Worm (Caenorhabditis elegans) whole organism, L2 larva: ENCODE results near the gene F58A6.5.
"Not testable (repeated sequence)": the region's sequence is repeated elsewhere in the genome, so short reads cannot be mapped to it uniquely, and the experiment has no call there.

Experiments used
- C34F6.9 ChIP-seq: fragments of 150-350 bp; optimal IDR thresholded peaks from 2 replicates; lab custom pipeline; 2014; ENCODE audit warnings: missing biosample characterization, missing genetic modification characterization
- F13H6.1 ChIP-seq: sonication (generic microtip); optimal IDR thresholded peaks from 2 replicates; lab custom pipeline; 2016; ENCODE audit warnings: missing genetic modification characterization, missing compliant biosample characterization
- R02D3.7 ChIP-seq: fragments of 150-350 bp; optimal IDR thresholded peaks from 2 replicates; lab custom pipeline; 2014; ENCODE audit warnings: missing biosample characterization, missing genetic modification characterization
- Y55F3AM.14 ChIP-seq: fragments of 200-800 bp; sonication (Bioruptor generic); optimal IDR thresholded peaks from 2 replicates; lab custom pipeline; 2018; ENCODE audit warnings: mild to moderate bottlenecking, missing genetic modification characterization, missing compliant biosample characterization
- ZK546.5 ChIP-seq: sonication (generic microtip); optimal IDR thresholded peaks from 2 replicates; lab custom pipeline; 2017; ENCODE audit warnings: missing biosample characterization, missing genetic modification characterization
- alr-1 ChIP-seq: fragments of 150-350 bp; optimal IDR thresholded peaks from 2 replicates; lab custom pipeline; 2014; ENCODE audit warnings: missing biosample characterization, missing genetic modification characterization
- aly-2 ChIP-seq: fragments of 150-350 bp; optimal IDR thresholded peaks from 2 replicates; lab custom pipeline; 2014; ENCODE audit warnings: missing biosample characterization, missing genetic modification characterization
- ama-1 ChIP-seq: fragments of 150-350 bp; optimal IDR thresholded peaks from 2 replicates; lab custom pipeline; 2018; ENCODE audit warnings: inconsistent platforms
- ceh-82 ChIP-seq: fragments of 150-350 bp; optimal IDR thresholded peaks from 2 replicates; lab custom pipeline; 2014; ENCODE audit warnings: missing biosample characterization, missing genetic modification characterization
- crh-2 ChIP-seq: sonication (generic microtip); optimal IDR thresholded peaks from 2 replicates; lab custom pipeline; 2017; ENCODE audit warnings: missing biosample characterization, missing genetic modification characterization
- dmd-4 ChIP-seq: sonication (generic microtip); optimal IDR thresholded peaks from 2 replicates; lab custom pipeline; 2017; ENCODE audit warnings: missing biosample characterization, missing genetic modification characterization
- egl-27 ChIP-seq: sonication (generic microtip); optimal IDR thresholded peaks from 3 replicates; lab custom pipeline; 2017; ENCODE audit warnings: missing biosample characterization, missing genetic modification reagents, missing genetic modification characterization
- elt-1 ChIP-seq: fragments of 150-350 bp; optimal IDR thresholded peaks from 2 replicates; lab custom pipeline; 2014; ENCODE audit warnings: missing biosample characterization, missing genetic modification characterization
- elt-3 ChIP-seq: sonication (generic microtip); optimal IDR thresholded peaks from 2 replicates; lab custom pipeline; 2017; ENCODE audit warnings: missing biosample characterization, missing genetic modification characterization
- fos-1 ChIP-seq: fragments of 150-350 bp; optimal IDR thresholded peaks from 2 replicates; lab custom pipeline; 2014; ENCODE audit warnings: missing biosample characterization, missing genetic modification characterization
- gmeb-1 ChIP-seq: fragments of 150-350 bp; optimal IDR thresholded peaks from 2 replicates; lab custom pipeline; 2014; ENCODE audit warnings: missing biosample characterization, missing genetic modification characterization
- lin-11 ChIP-seq: fragments of 150-350 bp; sonication (generic microtip); optimal IDR thresholded peaks from 2 replicates; lab custom pipeline; 2014; ENCODE audit warnings: missing biosample characterization, missing genetic modification characterization, inconsistent platforms, mixed read lengths
- lin-13 ChIP-seq: fragments of 150-350 bp; optimal IDR thresholded peaks from 2 replicates; lab custom pipeline; 2014; ENCODE audit warnings: missing biosample characterization, missing genetic modification reagents, missing genetic modification characterization
- lin-39 ChIP-seq: fragments of 150-350 bp; optimal IDR thresholded peaks from 2 replicates; lab custom pipeline; 2014; ENCODE audit warnings: missing biosample characterization, missing genetic modification reagents, missing genetic modification characterization
- lsy-2 ChIP-seq, 2 experiments: fragments of 150-350 bp in 1 of 2; sonication (generic microtip) in 1 of 2; optimal IDR thresholded peaks; 2 replicates each; lab custom pipeline; 2014 to 2017; ENCODE audit warnings: missing biosample characterization in 2 of 2, missing genetic modification characterization in 2 of 2
- mab-5 ChIP-seq: fragments of 150-350 bp; optimal IDR thresholded peaks from 2 replicates; lab custom pipeline; 2014; ENCODE audit warnings: missing biosample characterization, missing genetic modification characterization
- mbf-1 ChIP-seq: sonication (generic microtip); optimal IDR thresholded peaks from 2 replicates; lab custom pipeline; 2017; ENCODE audit warnings: missing biosample characterization, missing genetic modification characterization
- mdl-1 ChIP-seq, 2 experiments: fragments of 150-350 bp in 1 of 2; sonication (generic microtip) in 1 of 2; optimal IDR thresholded peaks; 2 replicates each; lab custom pipeline; 2017; ENCODE audit warnings: missing biosample characterization in 2 of 2, missing genetic modification characterization in 2 of 2
- nhr-10 ChIP-seq: sonication (generic microtip); optimal IDR thresholded peaks from 2 replicates; lab custom pipeline; 2017; ENCODE audit warnings: missing biosample characterization, missing genetic modification characterization
- nhr-11 ChIP-seq: fragments of 150-350 bp; optimal IDR thresholded peaks from 2 replicates; lab custom pipeline; 2014; ENCODE audit warnings: missing biosample characterization, missing genetic modification characterization
- nhr-12 ChIP-seq: fragments of 150-350 bp; optimal IDR thresholded peaks from 2 replicates; lab custom pipeline; 2014; ENCODE audit warnings: missing biosample characterization, missing genetic modification characterization
- nhr-129 ChIP-seq: fragments of 150-350 bp; optimal IDR thresholded peaks from 2 replicates; lab custom pipeline; 2014; ENCODE audit warnings: missing biosample characterization, missing genetic modification characterization
- nhr-21 ChIP-seq: fragments of 150-350 bp; optimal IDR thresholded peaks from 2 replicates; lab custom pipeline; 2014; ENCODE audit warnings: missing biosample characterization, missing genetic modification characterization
- nhr-23 ChIP-seq: fragments of 150-350 bp; optimal IDR thresholded peaks from 2 replicates; lab custom pipeline; 2014; ENCODE audit warnings: missing biosample characterization, missing genetic modification reagents, missing genetic modification characterization
- nhr-237 ChIP-seq: fragments of 150-350 bp; optimal IDR thresholded peaks from 2 replicates; lab custom pipeline; 2014; ENCODE audit warnings: missing biosample characterization, missing genetic modification characterization
- nhr-25 ChIP-seq: fragments of 150-350 bp; sonication (generic microtip); optimal IDR thresholded peaks from 3 replicates; lab custom pipeline; 2014; ENCODE audit warnings: missing biosample characterization, missing genetic modification characterization
- nhr-6 ChIP-seq: fragments of 150-350 bp; optimal IDR thresholded peaks from 2 replicates; lab custom pipeline; 2014; ENCODE audit warnings: missing biosample characterization, missing genetic modification characterization
- nhr-77 ChIP-seq: fragments of 150-350 bp; optimal IDR thresholded peaks from 2 replicates; lab custom pipeline; 2014; ENCODE audit warnings: missing biosample characterization, missing genetic modification characterization
- peb-1 ChIP-seq: fragments of 150-350 bp; optimal IDR thresholded peaks from 2 replicates; lab custom pipeline; 2014; ENCODE audit warnings: missing biosample characterization, missing genetic modification characterization
- sem-4 ChIP-seq: fragments of 150-350 bp; optimal IDR thresholded peaks from 2 replicates; lab custom pipeline; 2014; ENCODE audit warnings: missing biosample characterization, missing genetic modification reagents, missing genetic modification characterization
- skn-1 ChIP-seq: sonication (generic microtip); optimal IDR thresholded peaks from 2 replicates; lab custom pipeline; 2017; ENCODE audit warnings: missing biosample characterization, missing genetic modification characterization
- sma-3 ChIP-seq: sonication (generic microtip); optimal IDR thresholded peaks from 2 replicates; lab custom pipeline; 2016; ENCODE audit warnings: missing genetic modification reagents, missing genetic modification characterization, missing compliant biosample characterization
- sma-9 ChIP-seq, 2 experiments: fragments of 150-350 bp in 1 of 2; sonication (generic microtip) in 1 of 2; optimal IDR thresholded peaks; 2 replicates each; lab custom pipeline; 2014 to 2016; ENCODE audit warnings: missing genetic modification characterization in 2 of 2, mild to moderate bottlenecking in 1 of 2, missing biosample characterization in 1 of 2, missing compliant biosample characterization in 1 of 2, missing genetic modification reagents in 1 of 2, moderate library complexity in 1 of 2
- snpc-4 ChIP-seq: fragments of 150-350 bp; optimal IDR thresholded peaks from 2 replicates; lab custom pipeline; 2014; ENCODE audit warnings: missing biosample characterization, missing genetic modification characterization
- unc-39 ChIP-seq: fragments of 150-350 bp; optimal IDR thresholded peaks from 2 replicates; lab custom pipeline; 2014; ENCODE audit warnings: missing biosample characterization, missing genetic modification characterization
- unc-55 ChIP-seq: fragments of 150-350 bp; sonication (generic microtip); optimal IDR thresholded peaks from 3 replicates; lab custom pipeline; 2014; ENCODE audit warnings: missing biosample characterization, missing genetic modification reagents, missing genetic modification characterization
- zag-1 ChIP-seq: fragments of 150-350 bp; optimal IDR thresholded peaks from 2 replicates; lab custom pipeline; 2014; ENCODE audit warnings: missing biosample characterization, missing genetic modification characterization
- ztf-1 ChIP-seq: fragments of 200-800 bp; sonication (Bioruptor generic); conservative IDR thresholded peaks from 2 replicates; pipeline ENCODE4 v1.3.6; 2022; ENCODE audit warnings: missing genetic modification characterization, missing compliant biosample characterization
- ztf-11 ChIP-seq: sonication (generic microtip); optimal IDR thresholded peaks from 2 replicates; lab custom pipeline; 2017; ENCODE audit warnings: missing biosample characterization, missing genetic modification characterization
- ztf-4 ChIP-seq: fragments of 150-350 bp; optimal IDR thresholded peaks from 2 replicates; lab custom pipeline; 2014; ENCODE audit warnings: missing biosample characterization, missing genetic modification characterization

Gene F58A6.5

ce11 chrII:5115235-5115634 lies 33.0 kb downstream of the F58A6.5 start, which contains the start of gene msp-74:
msp-74 (minus strand) TSS chrII:5115335.
- TF ChIP-seq lin-11 (tag; lab: Kevin White, UChicago); Y55F3AM.14 (GFP tag; lab: Kevin White, UChicago); ama-1 (lab: Kevin White, UChicago): not testable (repeated sequence)

- TF ChIP-seq alr-1 (tag; lab: Kevin White, UChicago) (no peak), fos-1 (tag; lab: Kevin White, UChicago) (no peak), lin-39 (tag; lab: Kevin White, UChicago) (no peak), nhr-25 (tag; lab: Kevin White, UChicago) (no peak), unc-39 (tag; lab: Kevin White, UChicago) (no peak), ztf-11 (no peak), crh-2 (tag; lab: Kevin White, UChicago) (no peak), dmd-4 (tag; lab: Kevin White, UChicago) (no peak), nhr-10 (tag; lab: Kevin White, UChicago) (no peak), nhr-11 (tag; lab: Kevin White, UChicago) (no peak)
Measured at ce11 chrII:5112082-5112481, 36.2 kb downstream of the F58A6.5 start, which contains the start of gene F09C12.8. F09C12.8 (plus strand) TSS chrII:5112382.

ce11 chrII:5109693-5110092 lies 38.6 kb downstream of the F58A6.5 start, which contains the start of gene F09C12.2:
F09C12.2 (plus strand) TSS chrII:5110012.
- TF ChIP-seq alr-1 (tag; lab: Kevin White, UChicago) (no peak), fos-1 (tag; lab: Kevin White, UChicago) (peak; percentile 14)
- TF ChIP-seq, all 48 proteins: peak for 1

ce11 chrII:5105020-5105419 lies 43.2 kb downstream of the F58A6.5 start:
- TF ChIP-seq sma-9 (GFP tag; optimal IDR thresholded peaks at IDR 0.05; lab: Kevin White, UChicago) (peak; percentile 82), sma-9 (tag; optimal IDR thresholded peaks at IDR 0.05; lab: Kevin White, UChicago) (no peak), lsy-2 (tag; optimal IDR thresholded peaks at IDR 0.05; lab: Kevin White, UChicago) (peak in 1 of 2 experiments; percentile 49), sem-4 (tag; lab: Kevin White, UChicago) (peak; percentile 1), alr-1 (tag; lab: Kevin White, UChicago) (no peak), ztf-4 (tag; lab: Kevin White, UChicago) (peak; percentile 36), nhr-23 (no peak), peb-1 (tag; lab: Kevin White, UChicago) (no peak), lin-13 (peak; percentile 63), fos-1 (tag; lab: Kevin White, UChicago) (peak; percentile 79), egl-27 (peak; percentile 53), ZK546.5 (tag; lab: Kevin White, UChicago) (no peak), nhr-21 (peak; percentile 85), aly-2 (tag; lab: Kevin White, UChicago) (no peak), mbf-1 (tag; lab: Kevin White, UChicago) (no peak), crh-2 (tag; lab: Kevin White, UChicago) (peak; percentile 70), C34F6.9 (tag; lab: Kevin White, UChicago) (peak; percentile 52), snpc-4 (tag; lab: Kevin White, UChicago) (no peak), F13H6.1 (tag; lab: Kevin White, UChicago) (peak; percentile 52), R02D3.7 (tag; lab: Kevin White, UChicago) (no peak), nhr-6 (no peak), nhr-12 (tag; lab: Kevin White, UChicago) (no peak), skn-1 (tag; lab: Kevin White, UChicago) (no peak), elt-1 (tag; lab: Kevin White, UChicago) (no peak), ztf-11 (no peak), ceh-82 (tag; lab: Kevin White, UChicago) (no peak), nhr-129 (tag; lab: Kevin White, UChicago) (peak; percentile 94), unc-39 (tag; lab: Kevin White, UChicago) (no peak), nhr-11 (tag; lab: Kevin White, UChicago) (no peak), lin-11 (tag; lab: Kevin White, UChicago) (peak; percentile 33), mdl-1 (tag; optimal IDR thresholded peaks at IDR 0.05; lab: Kevin White, UChicago) (peak in 1 of 2 experiments; percentile 4), gmeb-1 (tag; lab: Kevin White, UChicago) (peak; percentile 67), lin-39 (tag; lab: Kevin White, UChicago) (no peak), ama-1 (lab: Kevin White, UChicago) (no peak), dmd-4 (tag; lab: Kevin White, UChicago) (no peak), nhr-25 (tag; lab: Kevin White, UChicago) (no peak), ztf-1 (GFP tag; lab: Robert Waterston, UW) (no peak), Y55F3AM.14 (GFP tag; lab: Kevin White, UChicago) (peak; percentile 61), nhr-237 (tag; lab: Kevin White, UChicago) (no peak), zag-1 (peak; percentile 43), nhr-10 (tag; lab: Kevin White, UChicago) (no peak), nhr-77 (tag; lab: Kevin White, UChicago) (no peak), unc-55 (GFP tag; lab: Kevin White, UChicago) (peak; percentile 79), mab-5 (tag; lab: Kevin White, UChicago) (peak; percentile 23), sma-3 (peak; percentile 57), elt-3 (tag; lab: Kevin White, UChicago) (no peak)
